Fruit fly (Drosophila melanogaster) whole organism, embryonic: ENCODE data around the gene CG46397.

Experiments used
- Abd-B ChIP-seq: fragments of 200-800 bp; sonication (Bioruptor generic); optimal IDR thresholded peaks from 2 replicates; lab custom pipeline; 2018; ENCODE audit warnings: missing biosample characterization, mild to moderate bottlenecking, missing genetic modification characterization, moderate library complexity
- Asciz ChIP-seq: fragments of 200-800 bp; sonication (Bioruptor generic); optimal IDR thresholded peaks from 2 replicates; lab custom pipeline; 2017; ENCODE audit warnings: missing biosample characterization, mild to moderate bottlenecking, missing genetic modification characterization, missing genetic modification reagents
- Atf3 ChIP-seq: fragments of 200-800 bp; sonication (Bioruptor generic); optimal IDR thresholded peaks from 3 replicates; lab custom pipeline; 2016; ENCODE audit warnings: missing biosample characterization, missing genetic modification characterization
- Atf6 ChIP-seq: fragments of 200-800 bp; sonication (Bioruptor generic); IDR thresholded peaks from 2 replicates; pipeline ENCODE4 v1.3.6; 2022; ENCODE audit warnings: missing biosample characterization, missing genetic modification characterization
- CG10274 ChIP-seq: fragments of 200-800 bp; sonication (Bioruptor generic); optimal IDR thresholded peaks from 3 replicates; lab custom pipeline; 2017; ENCODE audit warnings: missing biosample characterization, mild to moderate bottlenecking, missing genetic modification characterization
- CG10959 ChIP-seq: fragments of 200-800 bp; sonication (Bioruptor generic); IDR thresholded peaks from 2 replicates; pipeline ENCODE4 v1.3.6; 2022; ENCODE audit warnings: missing biosample characterization, missing genetic modification characterization
- CG11093 ChIP-seq: fragments of 200-800 bp; sonication (Bioruptor generic); IDR thresholded peaks from 3 replicates; pipeline ENCODE4 v1.3.6; 2022; ENCODE audit warnings: missing biosample characterization, missing genetic modification characterization
- CG13424 ChIP-seq: fragments of 200-800 bp; sonication (Bioruptor generic); optimal IDR thresholded peaks from 2 replicates; lab custom pipeline; 2019; ENCODE audit warnings: missing biosample characterization, mild to moderate bottlenecking, missing genetic modification characterization, moderate library complexity
- CG15479 ChIP-seq: fragments of 200-800 bp; sonication (Bioruptor generic); optimal IDR thresholded peaks from 3 replicates; lab custom pipeline; 2019; ENCODE audit warnings: missing biosample characterization, mild to moderate bottlenecking, missing genetic modification characterization, moderate library complexity
- CG1602 ChIP-seq: fragments of 200-800 bp; sonication (Bioruptor generic); optimal IDR thresholded peaks from 3 replicates; lab custom pipeline; 2016; ENCODE audit warnings: missing biosample characterization, missing genetic modification characterization
- CG16779 ChIP-seq: fragments of 200-800 bp; sonication (Bioruptor generic); IDR thresholded peaks from 2 replicates; pipeline ENCODE4 v1.3.6; 2022; ENCODE audit warnings: missing biosample characterization, missing genetic modification characterization
- CG33213 ChIP-seq: fragments of 200-800 bp; sonication (Bioruptor generic); optimal IDR thresholded peaks from 3 replicates; lab custom pipeline; 2016; ENCODE audit warnings: missing biosample characterization, missing genetic modification characterization
- CG3995 ChIP-seq: fragments of 200-800 bp; sonication (Bioruptor generic); optimal IDR thresholded peaks from 3 replicates; lab custom pipeline; 2016; ENCODE audit warnings: missing biosample characterization, missing genetic modification characterization
- CG42726 ChIP-seq: fragments of 200-800 bp; sonication (Bioruptor generic); IDR thresholded peaks from 2 replicates; pipeline ENCODE4 v1.3.6; 2022; ENCODE audit warnings: missing biosample characterization, missing genetic modification characterization; ENCODE audit not compliant: partially characterized antibody
- CG4282 ChIP-seq: fragments of 200-800 bp; sonication (Bioruptor generic); optimal IDR thresholded peaks from 2 replicates; lab custom pipeline; 2016; ENCODE audit warnings: missing biosample characterization, missing genetic modification characterization
- CG4424 ChIP-seq: fragments of 200-800 bp; sonication (Bioruptor generic); optimal IDR thresholded peaks from 3 replicates; lab custom pipeline; 2016; ENCODE audit warnings: missing biosample characterization, missing genetic modification characterization
- CG4707 ChIP-seq: fragments of 200-800 bp; sonication (Bioruptor generic); optimal IDR thresholded peaks from 2 replicates; lab custom pipeline; 2018; ENCODE audit warnings: missing biosample characterization, mild to moderate bottlenecking, missing genetic modification characterization, moderate library complexity
- CG4854 ChIP-seq: fragments of 200-800 bp; sonication (Bioruptor generic); optimal IDR thresholded peaks from 2 replicates; lab custom pipeline; 2016; ENCODE audit warnings: missing biosample characterization, missing genetic modification characterization, inconsistent platforms
- CG5245 ChIP-seq: fragments of 200-800 bp; sonication (Bioruptor generic); optimal IDR thresholded peaks from 3 replicates; lab custom pipeline; 2016; ENCODE audit warnings: missing biosample characterization, missing genetic modification characterization
- CG8478 ChIP-seq: fragments of >200 bp; optimal IDR thresholded peaks from 2 replicates; lab custom pipeline; 2018
- D ChIP-seq, 2 experiments: fragments of 200-800 bp in 1 of 2; fragments of >200 bp in 1 of 2; sonication (Bioruptor generic) in 1 of 2; optimal IDR thresholded peaks; 2 replicates in 1 of 2; 3 replicates in 1 of 2; lab custom pipeline; 2017; ENCODE audit warnings: mild to moderate bottlenecking in 1 of 2, missing biosample characterization in 1 of 2, missing genetic modification characterization in 1 of 2, missing genetic modification reagents in 1 of 2
- Deaf1 ChIP-seq: fragments of 200-800 bp; optimal IDR thresholded peaks from 3 replicates; lab custom pipeline; 2019; ENCODE audit warnings: missing biosample characterization, mild to moderate bottlenecking, missing genetic modification characterization, moderate library complexity
- Dip2 ChIP-seq: fragments of 200-800 bp; sonication (Bioruptor generic); IDR thresholded peaks from 2 replicates; pipeline ENCODE4 v1.3.6; 2022; ENCODE audit warnings: missing biosample characterization, missing genetic modification characterization
- Fer3 ChIP-seq: fragments of 200-800 bp; sonication (Bioruptor generic); optimal IDR thresholded peaks from 2 replicates; lab custom pipeline; 2018; ENCODE audit warnings: missing biosample characterization, mild to moderate bottlenecking, missing genetic modification characterization, moderate library complexity
- Gug ChIP-seq: fragments of 200-800 bp; sonication (Bioruptor generic); IDR thresholded peaks from 4 replicates; pipeline ENCODE4 v1.3.6; 2022; ENCODE audit warnings: missing biosample characterization, missing genetic modification characterization
- HHEX ChIP-seq: fragments of 200-800 bp; sonication (Bioruptor generic); optimal IDR thresholded peaks from 3 replicates; lab custom pipeline; 2017; ENCODE audit warnings: missing biosample characterization, mild to moderate bottlenecking, missing genetic modification characterization, missing genetic modification reagents
- MBD-R2 ChIP-seq: fragments of 200-800 bp; sonication (Bioruptor generic); IDR thresholded peaks from 2 replicates; pipeline ENCODE4 v1.3.6; 2022; ENCODE audit warnings: missing biosample characterization, missing genetic modification characterization
- NC2α ChIP-seq: fragments of 200-800 bp; sonication (Bioruptor generic); optimal IDR thresholded peaks from 2 replicates; lab custom pipeline; 2016; ENCODE audit warnings: missing biosample characterization, missing genetic modification characterization
- Oli ChIP-seq: fragments of 200-800 bp; sonication (Bioruptor generic); optimal IDR thresholded peaks from 2 replicates; lab custom pipeline; 2018; ENCODE audit warnings: missing biosample characterization, mild to moderate bottlenecking, missing genetic modification characterization, moderate library complexity
- TFAM ChIP-seq: fragments of 200-800 bp; sonication (Bioruptor generic); optimal IDR thresholded peaks from 2 replicates; lab custom pipeline; 2017; ENCODE audit warnings: missing biosample characterization, missing genetic modification characterization, inconsistent platforms
- YL-1 ChIP-seq: fragments of 200-800 bp; sonication (Bioruptor generic); optimal IDR thresholded peaks from 3 replicates; lab custom pipeline; 2017; ENCODE audit warnings: missing biosample characterization, mild to moderate bottlenecking, missing genetic modification characterization
- ab ChIP-seq: fragments of 200-800 bp; sonication (Bioruptor generic); optimal IDR thresholded peaks from 2 replicates; lab custom pipeline; 2016; ENCODE audit warnings: missing biosample characterization, missing genetic modification characterization
- abd-A ChIP-seq: fragments of 200-800 bp; sonication (Bioruptor generic); optimal IDR thresholded peaks from 3 replicates; lab custom pipeline; 2019; ENCODE audit warnings: missing biosample characterization, mild to moderate bottlenecking, missing genetic modification characterization, moderate library complexity
- br ChIP-seq: fragments of >200 bp; optimal IDR thresholded peaks from 2 replicates; lab custom pipeline; 2017
- crol ChIP-seq: fragments of 200-800 bp; sonication (Bioruptor generic); IDR thresholded peaks from 2 replicates; pipeline ENCODE4 v1.3.6; 2022; ENCODE audit warnings: missing biosample characterization, missing genetic modification characterization
- da ChIP-seq: fragments of 200-800 bp; sonication (Bioruptor generic); optimal IDR thresholded peaks from 2 replicates; lab custom pipeline; 2016; ENCODE audit warnings: missing biosample characterization, missing genetic modification characterization
- dpn ChIP-seq, 2 experiments: fragments of 200-800 bp; sonication (Bioruptor generic); optimal IDR thresholded peaks; 3 replicates each; lab custom pipeline; 2016; ENCODE audit warnings: missing biosample characterization in 2 of 2, missing genetic modification characterization in 2 of 2
- fd64A ChIP-seq: fragments of 200-800 bp; sonication (Bioruptor generic); optimal IDR thresholded peaks from 3 replicates; lab custom pipeline; 2018; ENCODE audit warnings: missing biosample characterization, mild to moderate bottlenecking, missing genetic modification characterization
- grau ChIP-seq: fragments of 200-800 bp; optimal IDR thresholded peaks from 3 replicates; lab custom pipeline; 2019; ENCODE audit warnings: missing biosample characterization, mild to moderate bottlenecking, missing genetic modification characterization, moderate library complexity
- jumu ChIP-seq: fragments of 200-800 bp; sonication (Bioruptor generic); optimal IDR thresholded peaks from 3 replicates; lab custom pipeline; 2016; ENCODE audit warnings: missing biosample characterization, missing genetic modification characterization
- kah ChIP-seq: fragments of 200-800 bp; sonication (Bioruptor generic); optimal IDR thresholded peaks from 2 replicates; lab custom pipeline; 2018; ENCODE audit warnings: missing biosample characterization, mild to moderate bottlenecking, missing genetic modification characterization
- kay ChIP-seq: fragments of 200-800 bp; sonication (Bioruptor generic); optimal IDR thresholded peaks from 2 replicates; lab custom pipeline; 2016; ENCODE audit warnings: missing biosample characterization, missing genetic modification characterization
- lola ChIP-seq, 3 experiments: fragments of >200 bp in 2 of 3; fragments of 200-800 bp in 1 of 3; sonication (Bioruptor generic) in 1 of 3; optimal IDR thresholded peaks; 2 replicates each; lab custom pipeline; 2017 to 2019; ENCODE audit warnings: missing biosample characterization in 3 of 3, missing genetic modification characterization in 3 of 3, mild to moderate bottlenecking in 1 of 3, moderate library complexity in 1 of 3
- maf-S ChIP-seq: fragments of 200-800 bp; sonication (Bioruptor generic); optimal IDR thresholded peaks from 2 replicates; lab custom pipeline; 2016; ENCODE audit warnings: missing biosample characterization, missing genetic modification characterization
- onecut ChIP-seq: fragments of 200-800 bp; sonication (Bioruptor generic); IDR thresholded peaks from 2 replicates; pipeline ENCODE4 v1.3.6; 2022; ENCODE audit warnings: missing biosample characterization, missing genetic modification characterization
- p53 ChIP-seq: fragments of 200-800 bp; sonication (Bioruptor generic); optimal IDR thresholded peaks from 2 replicates; lab custom pipeline; 2016; ENCODE audit warnings: missing biosample characterization, missing genetic modification characterization
- pb ChIP-seq: fragments of 200-800 bp; sonication (Bioruptor generic); optimal IDR thresholded peaks from 3 replicates; lab custom pipeline; 2016; ENCODE audit warnings: missing biosample characterization, missing genetic modification characterization
- ro ChIP-seq: fragments of 200-800 bp; sonication (Bioruptor generic); IDR thresholded peaks from 2 replicates; pipeline ENCODE4 v1.3.6; 2022; ENCODE audit warnings: missing biosample characterization, missing genetic modification characterization
- row ChIP-seq: fragments of 200-800 bp; sonication (Bioruptor generic); IDR thresholded peaks from 3 replicates; pipeline ENCODE4 v1.3.6; 2022; ENCODE audit warnings: missing biosample characterization, missing genetic modification characterization
- slp2 ChIP-seq: fragments of 200-800 bp; sonication (Bioruptor generic); optimal IDR thresholded peaks from 2 replicates; lab custom pipeline; 2016; ENCODE audit warnings: missing biosample characterization, missing genetic modification characterization
- tgo ChIP-seq: fragments of 200-800 bp; sonication (Bioruptor generic); IDR thresholded peaks from 3 replicates; pipeline ENCODE4 v1.3.6; 2022; ENCODE audit warnings: missing biosample characterization, missing genetic modification characterization
- tin ChIP-seq: fragments of 200-800 bp; sonication (Bioruptor generic); optimal IDR thresholded peaks from 3 replicates; lab custom pipeline; 2016; ENCODE audit warnings: missing biosample characterization, missing genetic modification characterization
- trh ChIP-seq: fragments of 200-800 bp; sonication (Bioruptor generic); optimal IDR thresholded peaks from 2 replicates; lab custom pipeline; 2016; ENCODE audit warnings: missing biosample characterization, missing genetic modification characterization

The CG46397 gene

DNA sequence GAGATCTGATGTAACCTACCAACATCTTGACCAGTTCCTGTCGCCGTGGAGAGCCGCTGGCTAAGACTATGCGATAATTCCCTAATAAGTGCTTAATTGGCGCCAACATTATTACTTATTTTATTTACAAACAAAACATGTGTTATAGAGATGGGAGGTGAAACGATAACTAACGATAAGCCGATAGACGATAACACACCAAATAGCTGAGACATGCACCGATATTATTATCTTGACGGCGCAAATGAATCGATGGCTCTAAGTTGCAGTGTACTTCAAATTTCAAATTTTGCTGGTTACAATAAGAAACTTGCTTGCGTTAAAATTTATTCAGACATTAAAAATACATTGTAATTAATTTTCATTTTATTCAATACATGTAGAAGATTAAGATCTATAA is 4.0 kb upstream of the CG46397 start, which contains the start of gene CG9515 (continued):
- TF ChIP-seq pb (GFP tag; lab: Kevin White, UChicago) (no peak), slp2 (GFP tag; lab: Kevin White, UChicago) (no peak), NC2α (GFP tag; lab: Kevin White, UChicago) (no peak), CG11093 (GFP tag; lab: Robert Waterston, UW) (no peak), MBD-R2 (GFP tag; lab: Robert Waterston, UW) (peak; percentile 82), Atf6 (GFP tag; lab: Robert Waterston, UW) (no peak), kah (no peak), jumu (no peak), CG3995 (GFP tag; lab: Kevin White, UChicago) (no peak), kay (GFP tag; lab: Kevin White, UChicago) (no peak), CG42726 (peak; percentile 61; the same call in 1 of the 2 replicates), ro (GFP tag; lab: Robert Waterston, UW) (no peak), HHEX (no peak), row (GFP tag; lab: Robert Waterston, UW) (no peak; the same call in 2 of the 3 replicates), Dip2 (no peak), Gug (GFP tag; lab: Robert Waterston, UW) (no peak), grau (tag; lab: Kevin White, UChicago) (peak; percentile 21), Abd-B (no peak), crol (GFP tag; lab: Robert Waterston, UW) (no peak), CG8478 (lab: Kevin White, UChicago) (no peak), CG4424 (no peak), CG33213 (peak; percentile 16), Oli (tag; lab: Kevin White, UChicago) (no peak), CG16779 (GFP tag; lab: Robert Waterston, UW) (no peak), CG1602 (GFP tag; lab: Kevin White, UChicago) (no peak), YL-1 (GFP tag; lab: Kevin White, UChicago) (peak; percentile 35), CG15479 (GFP tag; lab: Kevin White, UChicago) (no peak), fd64A (GFP tag; lab: Kevin White, UChicago) (no peak), br (lab: Kevin White, UChicago) (no peak), ab (GFP tag; lab: Kevin White, UChicago) (no peak), Atf3 (GFP tag; lab: Kevin White, UChicago) (no peak), onecut (GFP tag; lab: Robert Waterston, UW) (no peak), D (optimal IDR thresholded peaks at IDR 0.05; lab: Kevin White, UChicago) (no peak), D (GFP tag; optimal IDR thresholded peaks at IDR 0.05; lab: Kevin White, UChicago) (no peak), Fer3 (no peak), Asciz (no peak), CG10274 (GFP tag; lab: Kevin White, UChicago) (no peak), trh (no peak), CG4854 (GFP tag; lab: Kevin White, UChicago) (no peak), maf-S (GFP tag; lab: Kevin White, UChicago) (no peak), TFAM (GFP tag; lab: Kevin White, UChicago) (no peak), p53 (GFP tag; lab: Kevin White, UChicago) (no peak), dpn (GFP tag; optimal IDR thresholded peaks at IDR 0.05; lab: Kevin White, UChicago) (no peak), Deaf1 (tag; lab: Kevin White, UChicago) (no peak), CG5245 (GFP tag; lab: Kevin White, UChicago) (no peak), abd-A (no peak), lola (GFP tag; optimal IDR thresholded peaks at IDR 0.05; lab: Kevin White, UChicago) (no peak), tin (GFP tag; lab: Kevin White, UChicago) (no peak), CG10959 (GFP tag; lab: Robert Waterston, UW) (no peak), CG4282 (GFP tag; lab: Kevin White, UChicago) (no peak), da (GFP tag; lab: Kevin White, UChicago) (no peak), tgo (GFP tag; lab: Robert Waterston, UW) (no peak), CG4707 (no peak), CG13424 (tag; lab: Kevin White, UChicago) (no peak)
